Fruit fly (Drosophila melanogaster) whole organism, embryonic: Measurements from ENCODE around the gene RpL37A.

Experiments
- ATbp ChIP-seq: fragments of 200-800 bp; sonication (Bioruptor generic); optimal IDR thresholded peaks from 2 replicates; lab custom pipeline; 2017; ENCODE audit warnings: missing biosample characterization, mild to moderate bottlenecking, missing genetic modification characterization, missing genetic modification reagents
- Abd-B ChIP-seq: fragments of 200-800 bp; sonication (Bioruptor generic); optimal IDR thresholded peaks from 2 replicates; lab custom pipeline; 2018; ENCODE audit warnings: missing biosample characterization, mild to moderate bottlenecking, missing genetic modification characterization, moderate library complexity
- Atf3 ChIP-seq: fragments of 200-800 bp; sonication (Bioruptor generic); optimal IDR thresholded peaks from 3 replicates; lab custom pipeline; 2016; ENCODE audit warnings: missing biosample characterization, missing genetic modification characterization
- CG10209 ChIP-seq: fragments of 200-800 bp; sonication (Bioruptor generic); optimal IDR thresholded peaks from 3 replicates; lab custom pipeline; 2017; ENCODE audit warnings: missing biosample characterization, mild to moderate bottlenecking, missing genetic modification characterization, missing genetic modification reagents
- CG10366 ChIP-seq: fragments of 200-800 bp; sonication (Bioruptor generic); IDR thresholded peaks from 2 replicates; pipeline ENCODE4 v1.3.6; 2022; ENCODE audit warnings: missing biosample characterization, missing genetic modification characterization
- CG10543 ChIP-seq: fragments of 200-800 bp; sonication (Bioruptor generic); optimal IDR thresholded peaks from 3 replicates; lab custom pipeline; 2017; ENCODE audit warnings: missing biosample characterization, mild to moderate bottlenecking, missing genetic modification characterization, moderate library complexity
- CG11398 ChIP-seq: fragments of 200-800 bp; sonication (Bioruptor generic); optimal IDR thresholded peaks from 2 replicates; lab custom pipeline; 2016; ENCODE audit warnings: missing biosample characterization, missing genetic modification characterization
- CG11695 ChIP-seq: fragments of 200-800 bp; sonication (Bioruptor generic); IDR thresholded peaks from 3 replicates; pipeline ENCODE4 v1.3.6; 2022; ENCODE audit warnings: missing biosample characterization, missing genetic modification characterization
- CG12769 ChIP-seq: fragments of 200-800 bp; sonication (Bioruptor generic); optimal IDR thresholded peaks from 2 replicates; lab custom pipeline; 2019; ENCODE audit warnings: missing biosample characterization, mild to moderate bottlenecking, missing genetic modification characterization, moderate library complexity
- CG16863 ChIP-seq: fragments of 200-800 bp; sonication (Bioruptor generic); optimal IDR thresholded peaks from 3 replicates; lab custom pipeline; 2016; ENCODE audit warnings: missing biosample characterization, missing genetic modification characterization
- CG17361 ChIP-seq: fragments of 200-800 bp; sonication (Bioruptor generic); IDR thresholded peaks from 3 replicates; pipeline ENCODE4 v1.3.6; 2022; ENCODE audit warnings: missing biosample characterization, missing genetic modification characterization
- CG17829 ChIP-seq: fragments of 200-800 bp; optimal IDR thresholded peaks from 2 replicates; lab custom pipeline; 2019; ENCODE audit warnings: missing biosample characterization, mild to moderate bottlenecking, missing genetic modification characterization, moderate library complexity
- CG2678 ChIP-seq: fragments of 200-800 bp; sonication (Bioruptor generic); optimal IDR thresholded peaks from 3 replicates; lab custom pipeline; 2019; ENCODE audit warnings: missing biosample characterization, mild to moderate bottlenecking, missing genetic modification characterization, moderate library complexity
- CG30431 ChIP-seq: fragments of 200-800 bp; sonication (Bioruptor generic); optimal IDR thresholded peaks from 2 replicates; lab custom pipeline; 2017; ENCODE audit warnings: missing biosample characterization, missing genetic modification characterization
- CG32772 ChIP-seq: fragments of 200-800 bp; sonication (Bioruptor generic); IDR thresholded peaks from 2 replicates; pipeline ENCODE4 v1.3.6; 2022; ENCODE audit warnings: missing biosample characterization, missing genetic modification characterization
- CG34376 ChIP-seq: fragments of 200-800 bp; sonication (Bioruptor generic); optimal IDR thresholded peaks from 2 replicates; lab custom pipeline; 2018; ENCODE audit warnings: missing biosample characterization, mild to moderate bottlenecking, missing genetic modification characterization
- CG3726 ChIP-seq: fragments of 200-800 bp; sonication (Bioruptor generic); IDR thresholded peaks from 3 replicates; pipeline ENCODE4, ENCODE4 v1.3.6; 2022; ENCODE audit warnings: missing biosample characterization, missing genetic modification characterization
- CG4282 ChIP-seq: fragments of 200-800 bp; sonication (Bioruptor generic); optimal IDR thresholded peaks from 2 replicates; lab custom pipeline; 2016; ENCODE audit warnings: missing biosample characterization, missing genetic modification characterization
- CG5953 ChIP-seq: fragments of 200-800 bp; sonication (Bioruptor generic); IDR thresholded peaks from 2 replicates; pipeline ENCODE4 v1.3.6; 2022; ENCODE audit warnings: missing biosample characterization, missing genetic modification characterization
- CG8281 ChIP-seq: fragments of 200-800 bp; sonication (Bioruptor generic); optimal IDR thresholded peaks from 2 replicates; lab custom pipeline; 2018; ENCODE audit warnings: missing biosample characterization, mild to moderate bottlenecking, missing genetic modification characterization, moderate library complexity
- CG8765 ChIP-seq: fragments of 200-800 bp; sonication (Bioruptor generic); IDR thresholded peaks from 2 replicates; pipeline ENCODE4 v1.3.6; 2022; ENCODE audit warnings: missing biosample characterization, missing genetic modification characterization
- CG9876 ChIP-seq: fragments of 200-800 bp; sonication (Bioruptor generic); optimal IDR thresholded peaks from 2 replicates; lab custom pipeline; 2016; ENCODE audit warnings: missing biosample characterization, missing genetic modification characterization
- Camta ChIP-seq: fragments of 200-800 bp; sonication (Bioruptor generic); optimal IDR thresholded peaks from 2 replicates; lab custom pipeline; 2016; ENCODE audit warnings: missing biosample characterization, missing genetic modification characterization
- Doc2 ChIP-seq: fragments of 200-800 bp; sonication (Bioruptor generic); IDR thresholded peaks from 2 replicates; pipeline ENCODE4 v1.3.6; 2022; ENCODE audit warnings: missing biosample characterization, missing genetic modification characterization
- Ets65A ChIP-seq: fragments of 200-800 bp; sonication (Bioruptor generic); peaks from one replicate; lab custom pipeline; 2016; ENCODE audit warnings: missing biosample characterization, missing genetic modification characterization
- Fer3 ChIP-seq: fragments of 200-800 bp; sonication (Bioruptor generic); optimal IDR thresholded peaks from 2 replicates; lab custom pipeline; 2018; ENCODE audit warnings: missing biosample characterization, mild to moderate bottlenecking, missing genetic modification characterization, moderate library complexity
- Hey ChIP-seq: fragments of 200-800 bp; sonication (Bioruptor generic); optimal IDR thresholded peaks from 3 replicates; lab custom pipeline; 2018; ENCODE audit warnings: missing biosample characterization, mild to moderate bottlenecking, missing genetic modification characterization
- Kr ChIP-seq: fragments of 200-800 bp; sonication (Bioruptor generic); optimal IDR thresholded peaks from 2 replicates; lab custom pipeline; 2017; ENCODE audit warnings: missing biosample characterization, mild to moderate bottlenecking, missing genetic modification characterization
- Lhr ChIP-seq: fragments of 200-800 bp; sonication (Bioruptor generic); optimal IDR thresholded peaks from 3 replicates; lab custom pipeline; 2017; ENCODE audit warnings: mild to moderate bottlenecking, missing biosample characterization, missing genetic modification reagents, missing genetic modification characterization
- Lpt ChIP-seq: fragments of >200 bp; optimal IDR thresholded peaks from 2 replicates; lab custom pipeline; 2018; ENCODE audit warnings: missing biosample characterization, missing genetic modification characterization
- Med ChIP-seq: fragments of 200-800 bp; sonication (Bioruptor generic); peaks from one replicate; lab custom pipeline; 2016; ENCODE audit warnings: missing biosample characterization, missing genetic modification characterization, mild to moderate bottlenecking, inconsistent platforms, moderate library complexity
- NC2β ChIP-seq: fragments of 200-800 bp; sonication (Bioruptor generic); optimal IDR thresholded peaks from 2 replicates; lab custom pipeline; 2016; ENCODE audit warnings: missing biosample characterization, missing genetic modification characterization
- Oli ChIP-seq: fragments of 200-800 bp; sonication (Bioruptor generic); optimal IDR thresholded peaks from 2 replicates; lab custom pipeline; 2018; ENCODE audit warnings: missing biosample characterization, mild to moderate bottlenecking, missing genetic modification characterization, moderate library complexity
- Ptx1 ChIP-seq: fragments of 200-800 bp; sonication (Bioruptor generic); IDR thresholded peaks from 2 replicates; pipeline ENCODE4 v1.3.6; 2022; ENCODE audit warnings: missing biosample characterization, missing genetic modification characterization
- Stat92E ChIP-seq, 3 experiments: fragments of >200 bp in 2 of 3; fragments of 200-800 bp in 1 of 3; sonication (Bioruptor generic) in 1 of 3; optimal IDR thresholded peaks; 2 replicates each; lab custom pipeline; 2017 to 2019; ENCODE audit warnings: missing biosample characterization in 3 of 3, missing genetic modification characterization in 3 of 3, mild to moderate bottlenecking in 1 of 3, moderate library complexity in 1 of 3
- ato ChIP-seq: fragments of 200-800 bp; sonication (Bioruptor generic); IDR thresholded peaks from 2 replicates; pipeline ENCODE4 v1.3.6; 2022; ENCODE audit warnings: missing biosample characterization, missing genetic modification characterization; ENCODE audit not compliant: partially characterized antibody
- bowl ChIP-seq: fragments of 200-800 bp; sonication (Bioruptor generic); IDR thresholded peaks from 2 replicates; pipeline ENCODE4 v1.3.6; 2022; ENCODE audit warnings: missing biosample characterization, missing genetic modification characterization
- chm ChIP-seq: fragments of 200-800 bp; sonication (Bioruptor generic); IDR thresholded peaks from 2 replicates; pipeline ENCODE4 v1.3.6; 2022; ENCODE audit warnings: missing biosample characterization, missing genetic modification characterization
- fd102C ChIP-seq: fragments of 200-800 bp; sonication (Bioruptor generic); optimal IDR thresholded peaks from 2 replicates; lab custom pipeline; 2018; ENCODE audit warnings: missing biosample characterization, mild to moderate bottlenecking, missing genetic modification characterization, moderate library complexity
- fd3F ChIP-seq: fragments of 200-800 bp; sonication (Bioruptor generic); optimal IDR thresholded peaks from 2 replicates; lab custom pipeline; 2018; ENCODE audit warnings: missing biosample characterization, mild to moderate bottlenecking, missing genetic modification characterization, moderate library complexity
- jigr1 ChIP-seq: fragments of 200-800 bp; sonication (Bioruptor generic); IDR thresholded peaks from 3 replicates; pipeline ENCODE4 v1.3.6; 2022; ENCODE audit warnings: missing biosample characterization, missing genetic modification characterization
- jing ChIP-seq: fragments of 200-800 bp; sonication (Bioruptor generic); optimal IDR thresholded peaks from 2 replicates; lab custom pipeline; 2018; ENCODE audit warnings: missing biosample characterization, mild to moderate bottlenecking, missing genetic modification characterization
- ken ChIP-seq: fragments of 200-800 bp; sonication (Bioruptor generic); IDR thresholded peaks from 3 replicates; pipeline ENCODE4 v1.3.6; 2022; ENCODE audit warnings: missing biosample characterization, missing genetic modification characterization
- kni ChIP-seq: fragments of 200-800 bp; sonication (Bioruptor generic); optimal IDR thresholded peaks from 3 replicates; lab custom pipeline; 2017; ENCODE audit warnings: mild to moderate bottlenecking, missing biosample characterization, missing genetic modification reagents, missing genetic modification characterization
- sc ChIP-seq, 3 experiments: fragments of >200 bp in 2 of 3; fragments of 200-800 bp in 1 of 3; sonication (Bioruptor generic) in 1 of 3; optimal IDR thresholded peaks; 2 replicates in 2 of 3; 3 replicates in 1 of 3; lab custom pipeline; 2017; ENCODE audit warnings: mild to moderate bottlenecking in 1 of 3, missing biosample characterization in 1 of 3, missing genetic modification characterization in 1 of 3, missing genetic modification reagents in 1 of 3
- scrt ChIP-seq: fragments of 200-800 bp; sonication (Bioruptor generic); optimal IDR thresholded peaks from 2 replicates; lab custom pipeline; 2018; ENCODE audit warnings: missing biosample characterization, mild to moderate bottlenecking, missing genetic modification characterization, moderate library complexity
- sd ChIP-seq: fragments of 200-800 bp; sonication (Bioruptor generic); optimal IDR thresholded peaks from 3 replicates; lab custom pipeline; 2018; ENCODE audit warnings: missing biosample characterization, mild to moderate bottlenecking, missing genetic modification characterization, moderate library complexity
- shn ChIP-seq: fragments of 200-800 bp; sonication (Bioruptor generic); optimal IDR thresholded peaks from 3 replicates; lab custom pipeline; 2016; ENCODE audit warnings: missing biosample characterization, missing genetic modification characterization
- sisA ChIP-seq: fragments of 200-800 bp; sonication (Bioruptor generic); IDR thresholded peaks from 2 replicates; pipeline ENCODE4 v1.3.6; 2022; ENCODE audit warnings: missing biosample characterization, missing genetic modification characterization
- slbo ChIP-seq: fragments of 200-800 bp; sonication (Bioruptor generic); IDR thresholded peaks from 2 replicates; pipeline ENCODE4 v1.3.6; 2022; ENCODE audit warnings: missing biosample characterization, missing genetic modification characterization
- tap ChIP-seq: fragments of 200-800 bp; optimal IDR thresholded peaks from 3 replicates; lab custom pipeline; 2019; ENCODE audit warnings: missing biosample characterization, mild to moderate bottlenecking, missing genetic modification characterization, moderate library complexity

The RpL37A gene

DNA sequence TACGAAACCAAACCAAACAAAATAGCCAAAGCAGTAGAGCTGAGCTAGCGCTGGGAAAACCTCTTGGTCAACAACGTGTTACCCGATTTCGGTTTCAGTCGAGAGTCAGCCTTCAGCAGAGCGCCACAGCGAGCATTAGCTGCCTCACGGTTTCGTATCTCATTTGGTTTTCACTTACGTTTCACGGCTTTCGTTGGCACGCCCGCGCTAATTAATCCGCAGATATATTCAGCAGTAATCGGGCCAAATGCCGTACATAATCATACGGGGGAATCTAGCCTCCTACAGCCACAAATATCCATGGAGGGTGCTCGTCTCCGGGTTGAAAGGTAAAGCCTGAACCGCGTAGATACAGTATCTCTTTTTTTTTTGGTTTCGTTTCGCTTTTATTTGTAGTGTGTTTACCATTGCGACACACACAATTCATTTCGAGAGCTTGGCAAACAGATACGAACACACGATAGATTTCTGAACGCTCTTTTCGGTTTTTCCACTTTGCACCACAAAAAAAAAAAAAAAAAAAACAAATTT lies 26.3 kb upstream of the RpL37A start, which contains the start of gene CG31650 (continued):
- TF ChIP-seq scrt (GFP tag; lab: Kevin White, UChicago) (no peak), CG4282 (peak; percentile 14), CG32772 (GFP tag; lab: Robert Waterston, UW) (peak; percentile 27; the same call in 1 of the 2 replicates), Med (GFP tag; lab: Kevin White, UChicago) (peak; percentile 35), fd3F (no peak), ATbp (GFP tag; lab: Kevin White, UChicago) (no peak), ken (GFP tag; lab: Robert Waterston, UW) (peak; percentile 12; the same call in 1 of the 3 replicates), CG10209 (GFP tag; lab: Kevin White, UChicago) (no peak), CG2678 (tag; lab: Kevin White, UChicago) (no peak), fd102C (GFP tag; lab: Kevin White, UChicago) (no peak), CG10543 (GFP tag; lab: Kevin White, UChicago) (peak; percentile 43), sd (tag; lab: Kevin White, UChicago) (peak; percentile 30), Atf3 (GFP tag; lab: Kevin White, UChicago) (no peak), jing (GFP tag; lab: Kevin White, UChicago) (no peak), CG8281 (tag; lab: Kevin White, UChicago) (no peak), CG30431 (no peak), Fer3 (tag; lab: Kevin White, UChicago) (no peak), kni (GFP tag; lab: Kevin White, UChicago) (peak; percentile 65), Kr (no peak), sisA (GFP tag; lab: Robert Waterston, UW) (no peak), CG10366 (GFP tag; lab: Robert Waterston, UW) (no peak), bowl (GFP tag; lab: Robert Waterston, UW) (no peak), shn (no peak), slbo (GFP tag; lab: Robert Waterston, UW) (no peak), Camta (GFP tag; lab: Kevin White, UChicago) (no peak), Lhr (GFP tag; lab: Kevin White, UChicago) (no peak), Stat92E (GFP tag; optimal IDR thresholded peaks at IDR 0.05; lab: Kevin White, UChicago) (no peak), Abd-B (GFP tag; lab: Kevin White, UChicago) (no peak), Lpt (no peak), Hey (tag; lab: Kevin White, UChicago) (no peak), CG17829 (tag; lab: Kevin White, UChicago) (no peak), Doc2 (GFP tag; lab: Robert Waterston, UW) (no peak), CG3726 (GFP tag; lab: Robert Waterston, UW) (no peak), NC2β (GFP tag; lab: Kevin White, UChicago) (no peak), Ets65A (peak; percentile 32), ato (GFP tag; lab: Robert Waterston, UW) (no peak), Oli (tag; lab: Kevin White, UChicago) (no peak), CG17361 (GFP tag; lab: Robert Waterston, UW) (no peak), Ptx1 (0 out of 2 replicates have a peak, but pooled peaks have one; percentile 7), CG34376 (GFP tag; lab: Kevin White, UChicago) (no peak), CG5953 (GFP tag; lab: Robert Waterston, UW) (no peak), chm (peak; percentile 53), CG11695 (GFP tag; lab: Robert Waterston, UW) (no peak), sc (optimal IDR thresholded peaks at IDR 0.05; lab: Kevin White, UChicago) (no peak), sc (GFP tag; optimal IDR thresholded peaks at IDR 0.05; lab: Kevin White, UChicago) (no peak), CG11398 (GFP tag; lab: Kevin White, UChicago) (no peak), tap (tag; lab: Kevin White, UChicago) (no peak), CG8765 (GFP tag; lab: Robert Waterston, UW) (no peak), CG12769 (tag; lab: Kevin White, UChicago) (peak; percentile 24), jigr1 (GFP tag; lab: Robert Waterston, UW) (no peak), CG9876 (no peak), CG16863 (GFP tag; lab: Kevin White, UChicago) (no peak)
